Worm (Caenorhabditis elegans): ENCODE results near the gene F58B4.2.
A peak's percentile ranks its signal among the peaks of the same experiment; 100 is the strongest.

F58B4.2 gene

ce11 chrV:10967594-10968273 is 49.5 kb upstream of the F58B4.2 start (continued):
- peak; percentile 47 for TF ChIP-seq lin-54 (GFP tag; optimal IDR thresholded peaks at IDR 0.05)
- TF ChIP-seq pha-4 (tag; optimal IDR thresholded peaks at IDR 0.05), result peak; percentile 89
- TF ChIP-seq ceh-100 (GFP tag; IDR thresholded peaks at IDR 0.05), result 0 out of 2 replicates have a peak, but pooled peaks have one; percentile 18
- TF ChIP-seq lin-26 (GFP tag; IDR thresholded peaks at IDR 0.05), result peak; percentile 17; the same call in 1 of the 2 replicates
- TF ChIP-seq die-1 (tag; optimal IDR thresholded peaks at IDR 0.05), result no peak
- TF ChIP-seq madf-10 (tag; optimal IDR thresholded peaks at IDR 0.05), result no peak
- TF ChIP-seq ceh-91 (GFP tag; IDR thresholded peaks at IDR 0.05), result no peak
- TF ChIP-seq B0035.1 (tag; optimal IDR thresholded peaks at IDR 0.05), result no peak
- TF ChIP-seq ztf-26 (tag; optimal IDR thresholded peaks at IDR 0.05), result no peak
- TF ChIP-seq him-1 (tag; optimal IDR thresholded peaks at IDR 0.05), result peak; percentile 76
- TF ChIP-seq nhr-80 (tag; optimal IDR thresholded peaks at IDR 0.05), result peak; percentile 99
- no peak for TF ChIP-seq ztf-6 (GFP tag; IDR thresholded peaks at IDR 0.05)
- TF ChIP-seq F49E8.2 (tag; optimal IDR thresholded peaks at IDR 0.05; ENCODE audit: insufficient read depth), result peak; percentile 83
- peak; percentile 37; the same call in 1 of the 2 replicates for TF ChIP-seq Y95B8A.8 (GFP tag; IDR thresholded peaks at IDR 0.05)
- peak; percentile 74 for TF ChIP-seq repo-1 (tag; optimal IDR thresholded peaks at IDR 0.05)
- peak; percentile 52; the same call in 1 of the 2 replicates for TF ChIP-seq nfyb-1 (GFP tag; IDR thresholded peaks at IDR 0.05)
- TF ChIP-seq K11D2.4 (GFP tag; IDR thresholded peaks at IDR 0.05), result no peak
- TF ChIP-seq let-526 (GFP tag; IDR thresholded peaks at IDR 0.05), result no peak
- no peak for TF ChIP-seq sea-2 (GFP tag; IDR thresholded peaks at IDR 0.05)
- TF ChIP-seq madf-3 (GFP tag; IDR thresholded peaks at IDR 0.05), result 0 out of 2 replicates have a peak, but pooled peaks have one; percentile 15

- TF ChIP-seq attf-5 (GFP tag; optimal IDR thresholded peaks at IDR 0.05), result no peak
- no peak for TF ChIP-seq Y95B8A.8 (GFP tag; IDR thresholded peaks at IDR 0.05)
- TF ChIP-seq bed-1 (GFP tag; IDR thresholded peaks at IDR 0.05), result no peak
- no peak for TF ChIP-seq F57A8.1 (GFP tag; optimal IDR thresholded peaks at IDR 0.05)
- no peak for TF ChIP-seq Y53F4B.3 (GFP tag; IDR thresholded peaks at IDR 0.05)
- TF ChIP-seq egrh-3 (GFP tag; IDR thresholded peaks at IDR 0.05), result no peak
- TF ChIP-seq nhr-179 (tag; optimal IDR thresholded peaks at IDR 0.05), result no peak
- no peak for TF ChIP-seq madf-8 (GFP tag; conservative IDR thresholded peaks at IDR 0.05)
- TF ChIP-seq rec-8 (tag; optimal IDR thresholded peaks at IDR 0.05), result no peak
- TF ChIP-seq ztf-22 (GFP tag; optimal IDR thresholded peaks at IDR 0.05), result no peak
- no peak for TF ChIP-seq cebp-1 (GFP tag; IDR thresholded peaks at IDR 0.05)
- TF ChIP-seq cebp-1 (tag; optimal IDR thresholded peaks at IDR 0.05), result no peak
- no peak for TF ChIP-seq mxl-1 (tag; optimal IDR thresholded peaks at IDR 0.05)
- no peak for TF ChIP-seq attf-3 (GFP tag; conservative IDR thresholded peaks at IDR 0.05)
- TF ChIP-seq ekl-4 (GFP tag; IDR thresholded peaks at IDR 0.05), result no peak
- no peak for TF ChIP-seq B0035.1 (tag; optimal IDR thresholded peaks at IDR 0.05)
- TF ChIP-seq ceh-27 (GFP tag; optimal IDR thresholded peaks at IDR 0.05), result no peak
- peak; percentile 56 for TF ChIP-seq mcd-1 (GFP tag; IDR thresholded peaks at IDR 0.05)
- no peak for TF ChIP-seq F37B4.10 (GFP tag; IDR thresholded peaks at IDR 0.05)
- TF ChIP-seq pbrm-1 (GFP tag; IDR thresholded peaks at IDR 0.05), result no peak
- no peak for TF ChIP-seq dpl-1 (GFP tag; optimal IDR thresholded peaks at IDR 0.05)
- no peak for TF ChIP-seq tbx-9 (tag; optimal IDR thresholded peaks at IDR 0.05; ENCODE audit: borderline replicate concordance)
- peak; percentile 8 for TF ChIP-seq repo-1 (tag; optimal IDR thresholded peaks at IDR 0.05)
- no peak for TF ChIP-seq hlh-12 (tag; optimal IDR thresholded peaks at IDR 0.05)
- TF ChIP-seq gei-17 (GFP tag; optimal IDR thresholded peaks at IDR 0.05), result no peak
- no peak for TF ChIP-seq snpc-1.3 (tag; optimal IDR thresholded peaks at IDR 0.05; ENCODE audit: insufficient read depth)
- no peak for TF ChIP-seq ceh-40 (GFP tag; IDR thresholded peaks at IDR 0.05)
- TF ChIP-seq ceh-100 (GFP tag; IDR thresholded peaks at IDR 0.05), result no peak
- no peak for TF ChIP-seq egl-44 (GFP tag; IDR thresholded peaks at IDR 0.05)
- no peak for TF ChIP-seq lsl-1 (GFP tag; optimal IDR thresholded peaks at IDR 0.05)
- TF ChIP-seq hlh-26 (GFP tag; conservative IDR thresholded peaks at IDR 0.05), result no peak
Measured at ce11 chrV:10966874-10967273, 48.6 kb upstream of the F58B4.2 start.
